Fruit fly (Drosophila melanogaster) whole organism: ENCODE results near the gene 5-HT7.

ENCODE experiments used
- CG8478 ChIP-seq: fragments of >200 bp; optimal IDR thresholded peaks from 2 replicates; lab custom pipeline; 2018; ENCODE audit warnings: inconsistent platforms
- EcR ChIP-seq, 2 experiments: fragments of >200 bp; optimal IDR thresholded peaks; 2 replicates each; lab custom pipeline; 2017; ENCODE audit warnings: missing biosample characterization in 2 of 2, missing genetic modification characterization in 2 of 2, missing genetic modification reagents in 2 of 2
- pan ChIP-seq: fragments of >200 bp; optimal IDR thresholded peaks from 2 replicates; lab custom pipeline; 2017
- psq ChIP-seq: fragments of >200 bp; optimal IDR thresholded peaks from 2 replicates; lab custom pipeline; 2017
- usp ChIP-seq: fragments of >200 bp; optimal IDR thresholded peaks from 2 replicates; lab custom pipeline; 2017; ENCODE audit warnings: missing biosample characterization, missing genetic modification characterization, mixed read lengths

DNA sequence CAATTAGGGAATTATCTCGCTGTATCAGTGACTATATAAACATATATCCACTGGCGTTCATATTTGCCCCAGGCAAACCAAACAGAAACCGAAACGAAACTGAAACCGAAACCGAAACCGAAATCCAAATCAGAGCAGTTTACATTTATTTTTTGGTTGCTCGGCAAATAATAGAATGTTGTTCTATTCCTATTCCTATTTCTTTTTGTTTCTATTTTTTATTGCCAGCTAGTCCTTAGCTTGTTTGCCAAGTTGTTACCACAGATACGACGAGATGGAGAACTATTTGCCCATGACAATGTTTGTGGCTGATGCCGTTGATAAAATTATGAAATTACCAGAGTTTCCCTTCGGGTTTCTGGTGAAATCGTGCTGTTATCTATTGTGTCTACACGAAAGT lies 97.8 kb downstream of the 5-HT7 start:
- no peak for TF ChIP-seq EcR (GFP tag; optimal IDR thresholded peaks at IDR 0.05; lab: Kevin White, UChicago)
- TF ChIP-seq CG8478 (lab: Kevin White, UChicago), result no peak
- no peak for TF ChIP-seq usp (GFP tag; lab: Kevin White, UChicago)
- no peak for TF ChIP-seq pan (lab: Kevin White, UChicago)
- no peak for TF ChIP-seq psq (lab: Kevin White, UChicago)
